Fruit fly (Drosophila melanogaster) whole organism, embryonic: Measurements from ENCODE around the gene dob.
A peak's percentile ranks its signal among the peaks of the same experiment; 100 is the strongest.

Experiments used
- CG1024 ChIP-seq: fragments of 200-800 bp; sonication (Bioruptor generic); IDR thresholded peaks from 2 replicates; pipeline ENCODE4 v1.3.6; 2022; ENCODE audit warnings: missing biosample characterization, missing genetic modification characterization
- CG11695 ChIP-seq: fragments of 200-800 bp; sonication (Bioruptor generic); IDR thresholded peaks from 3 replicates; pipeline ENCODE4 v1.3.6; 2022; ENCODE audit warnings: missing biosample characterization, missing genetic modification characterization
- CG13123 ChIP-seq: fragments of 200-800 bp; sonication (Bioruptor generic); optimal IDR thresholded peaks from 2 replicates; lab custom pipeline; 2016; ENCODE audit warnings: missing biosample characterization, missing genetic modification characterization
- CG1602 ChIP-seq: fragments of 200-800 bp; sonication (Bioruptor generic); optimal IDR thresholded peaks from 3 replicates; lab custom pipeline; 2016; ENCODE audit warnings: missing biosample characterization, missing genetic modification characterization
- CG16815 ChIP-seq: fragments of 200-800 bp; sonication (Bioruptor generic); optimal IDR thresholded peaks from 3 replicates; lab custom pipeline; 2017; ENCODE audit warnings: missing biosample characterization, mild to moderate bottlenecking, missing genetic modification characterization
- CG17186 ChIP-seq: fragments of 200-800 bp; sonication (Bioruptor generic); optimal IDR thresholded peaks from 3 replicates; lab custom pipeline; 2017; ENCODE audit warnings: missing biosample characterization, missing genetic modification reagents, missing genetic modification characterization
- CG17361 ChIP-seq: fragments of 200-800 bp; sonication (Bioruptor generic); IDR thresholded peaks from 3 replicates; pipeline ENCODE4 v1.3.6; 2022; ENCODE audit warnings: missing biosample characterization, missing genetic modification characterization
- CG17385 ChIP-seq: fragments of 200-800 bp; sonication (Bioruptor generic); optimal IDR thresholded peaks from 3 replicates; lab custom pipeline; 2018; ENCODE audit warnings: missing biosample characterization, mild to moderate bottlenecking, missing genetic modification characterization
- CG1792 ChIP-seq: fragments of 200-800 bp; sonication (Bioruptor generic); optimal IDR thresholded peaks from 2 replicates; lab custom pipeline; 2016; ENCODE audit warnings: missing biosample characterization, missing genetic modification characterization
- CG1832 ChIP-seq: fragments of 200-800 bp; sonication (Bioruptor generic); optimal IDR thresholded peaks from 2 replicates; lab custom pipeline; 2017; ENCODE audit warnings: missing biosample characterization, mild to moderate bottlenecking, missing genetic modification characterization, inconsistent platforms
- CG18476 ChIP-seq: fragments of 200-800 bp; sonication (Bioruptor generic); optimal IDR thresholded peaks from 2 replicates; lab custom pipeline; 2016; ENCODE audit warnings: missing biosample characterization, mild to moderate bottlenecking, missing genetic modification characterization
- CG2116 ChIP-seq: fragments of 200-800 bp; sonication (Bioruptor generic); optimal IDR thresholded peaks from 3 replicates; lab custom pipeline; 2018; ENCODE audit warnings: missing biosample characterization, mild to moderate bottlenecking, missing genetic modification characterization
- CG2129 ChIP-seq: fragments of 200-800 bp; sonication (Bioruptor generic); IDR thresholded peaks from 2 replicates; pipeline ENCODE4 v1.3.6; 2022; ENCODE audit warnings: missing biosample characterization, missing genetic modification characterization; ENCODE audit not compliant: partially characterized antibody
- CG3847 ChIP-seq: fragments of 200-800 bp; sonication (Bioruptor generic); IDR thresholded peaks from 2 replicates; pipeline ENCODE4 v1.3.6; 2022; ENCODE audit warnings: missing biosample characterization, missing genetic modification characterization
- CG4328 ChIP-seq: fragments of 200-800 bp; sonication (Bioruptor generic); optimal IDR thresholded peaks from 3 replicates; lab custom pipeline; 2017; ENCODE audit warnings: missing biosample characterization, missing genetic modification reagents, missing genetic modification characterization
- CG6689 ChIP-seq: fragments of 200-800 bp; sonication (Bioruptor generic); IDR thresholded peaks from 2 replicates; pipeline ENCODE4 v1.3.6; 2022; ENCODE audit warnings: missing biosample characterization, missing genetic modification characterization
- CG8944 ChIP-seq: fragments of 200-800 bp; sonication (Bioruptor generic); optimal IDR thresholded peaks from 3 replicates; lab custom pipeline; 2016; ENCODE audit warnings: missing biosample characterization, missing genetic modification characterization
- CG9932 ChIP-seq: fragments of 200-800 bp; sonication (Bioruptor generic); IDR thresholded peaks from 2 replicates; pipeline ENCODE4 v1.3.6; 2022; ENCODE audit warnings: missing biosample characterization, missing genetic modification characterization
- CrebB ChIP-seq: fragments of 200-800 bp; sonication (Bioruptor generic); optimal IDR thresholded peaks from 3 replicates; lab custom pipeline; 2018; ENCODE audit warnings: missing biosample characterization, mild to moderate bottlenecking, missing genetic modification characterization
- D ChIP-seq, 2 experiments: fragments of 200-800 bp in 1 of 2; fragments of >200 bp in 1 of 2; sonication (Bioruptor generic) in 1 of 2; optimal IDR thresholded peaks; 2 replicates in 1 of 2; 3 replicates in 1 of 2; lab custom pipeline; 2017; ENCODE audit warnings: mild to moderate bottlenecking in 1 of 2, missing biosample characterization in 1 of 2, missing genetic modification characterization in 1 of 2, missing genetic modification reagents in 1 of 2
- Drgx ChIP-seq: fragments of 200-800 bp; sonication (Bioruptor generic); IDR thresholded peaks from 2 replicates; pipeline ENCODE4 v1.3.6; 2022; ENCODE audit warnings: missing biosample characterization, missing genetic modification characterization
- ERR ChIP-seq: fragments of 200-800 bp; sonication (Bioruptor generic); optimal IDR thresholded peaks from 2 replicates; lab custom pipeline; 2016; ENCODE audit warnings: missing biosample characterization, missing genetic modification characterization
- Hmx ChIP-seq: fragments of 200-800 bp; sonication (Bioruptor generic); optimal IDR thresholded peaks from 2 replicates; lab custom pipeline; 2016; ENCODE audit warnings: missing biosample characterization, missing genetic modification characterization
- Hr39 ChIP-seq: fragments of >200 bp; optimal IDR thresholded peaks from 2 replicates; lab custom pipeline; 2017
- Lhr ChIP-seq: fragments of 200-800 bp; sonication (Bioruptor generic); optimal IDR thresholded peaks from 3 replicates; lab custom pipeline; 2017; ENCODE audit warnings: mild to moderate bottlenecking, missing biosample characterization, missing genetic modification reagents, missing genetic modification characterization
- PHDP ChIP-seq: fragments of 200-800 bp; sonication (Bioruptor generic); optimal IDR thresholded peaks from 3 replicates; lab custom pipeline; 2018; ENCODE audit warnings: missing biosample characterization, mild to moderate bottlenecking, missing genetic modification characterization, moderate library complexity
- Tbp ChIP-seq: fragments of >200 bp; optimal IDR thresholded peaks from 2 replicates; lab custom pipeline; 2018; ENCODE audit warnings: missing biosample characterization, missing genetic modification characterization
- amos ChIP-seq: fragments of 200-800 bp; sonication (Bioruptor generic); IDR thresholded peaks from 2 replicates; pipeline ENCODE4 v1.3.6; 2022; ENCODE audit warnings: missing biosample characterization, missing genetic modification characterization; ENCODE audit not compliant: partially characterized antibody
- ase ChIP-seq: fragments of 200-800 bp; sonication (Bioruptor generic); IDR thresholded peaks from 3 replicates; pipeline ENCODE4 v1.3.6; 2022; ENCODE audit warnings: missing biosample characterization, missing genetic modification characterization
- bowl ChIP-seq: fragments of 200-800 bp; sonication (Bioruptor generic); IDR thresholded peaks from 2 replicates; pipeline ENCODE4 v1.3.6; 2022; ENCODE audit warnings: missing biosample characterization, missing genetic modification characterization
- corto ChIP-seq: fragments of 200-800 bp; sonication (Bioruptor generic); optimal IDR thresholded peaks from 2 replicates; lab custom pipeline; 2016; ENCODE audit warnings: missing biosample characterization, mild to moderate bottlenecking, missing genetic modification characterization, moderate library complexity
- cwo ChIP-seq: fragments of 200-800 bp; sonication (Bioruptor generic); optimal IDR thresholded peaks from 3 replicates; lab custom pipeline; 2017; ENCODE audit warnings: missing biosample characterization, missing genetic modification characterization, mild to moderate bottlenecking, moderate library complexity, missing genetic modification reagents
- dati ChIP-seq: fragments of 200-800 bp; sonication (Bioruptor generic); IDR thresholded peaks from 2 replicates; pipeline ENCODE4 v1.3.6; 2022; ENCODE audit warnings: missing biosample characterization, missing genetic modification characterization
- dimm ChIP-seq: fragments of 200-800 bp; sonication (Bioruptor generic); IDR thresholded peaks from 2 replicates; pipeline ENCODE4 v1.3.6; 2022; ENCODE audit warnings: missing biosample characterization, missing genetic modification characterization
- eyg ChIP-seq: fragments of 200-800 bp; sonication (Bioruptor generic); optimal IDR thresholded peaks from 3 replicates; lab custom pipeline; 2016; ENCODE audit warnings: missing biosample characterization, missing genetic modification characterization
- ham ChIP-seq: fragments of 200-800 bp; sonication (Bioruptor generic); IDR thresholded peaks from 2 replicates; pipeline ENCODE4 v1.3.6; 2022; ENCODE audit warnings: missing biosample characterization, missing genetic modification characterization
- hb ChIP-seq: fragments of 200-800 bp; sonication (Bioruptor generic); IDR thresholded peaks from 3 replicates; pipeline ENCODE4 v1.3.6; 2022; ENCODE audit warnings: missing biosample characterization, missing genetic modification characterization; ENCODE audit not compliant: partially characterized antibody
- klu ChIP-seq: fragments of 200-800 bp; sonication (Bioruptor generic); IDR thresholded peaks from 2 replicates; pipeline ENCODE4 v1.3.6; 2022; ENCODE audit warnings: missing biosample characterization, missing genetic modification characterization
- mam ChIP-seq: fragments of 200-800 bp; sonication (Bioruptor generic); optimal IDR thresholded peaks from 3 replicates; lab custom pipeline; 2016; ENCODE audit warnings: missing biosample characterization, missing genetic modification characterization
- nerfin-1 ChIP-seq: fragments of 200-800 bp; sonication (Bioruptor generic); optimal IDR thresholded peaks from 3 replicates; lab custom pipeline; 2019; ENCODE audit warnings: missing biosample characterization, mild to moderate bottlenecking, missing genetic modification characterization, moderate library complexity
- org-1 ChIP-seq: fragments of 200-800 bp; sonication (Bioruptor generic); optimal IDR thresholded peaks from 2 replicates; lab custom pipeline; 2017; ENCODE audit warnings: missing biosample characterization, missing genetic modification characterization
- otp ChIP-seq: fragments of 200-800 bp; sonication (Bioruptor generic); IDR thresholded peaks from 3 replicates; pipeline ENCODE4, ENCODE4 v1.3.6; 2022; ENCODE audit warnings: missing biosample characterization, missing genetic modification characterization
- pros ChIP-seq: fragments of 200-800 bp; sonication (Bioruptor generic); optimal IDR thresholded peaks from 3 replicates; lab custom pipeline; 2019; ENCODE audit warnings: missing biosample characterization, mild to moderate bottlenecking, missing genetic modification characterization, moderate library complexity
- sens-2 ChIP-seq: fragments of 200-800 bp; sonication (Bioruptor generic); IDR thresholded peaks from 2 replicates; pipeline ENCODE4 v1.3.6; 2022; ENCODE audit warnings: missing biosample characterization, missing genetic modification characterization
- seq ChIP-seq: fragments of 200-800 bp; sonication (Bioruptor generic); IDR thresholded peaks from 2 replicates; pipeline ENCODE4 v1.3.6; 2022; ENCODE audit warnings: missing biosample characterization, missing genetic modification characterization
- sr ChIP-seq: fragments of 200-800 bp; sonication (Bioruptor generic); IDR thresholded peaks from 3 replicates; pipeline ENCODE4 v1.3.6; 2022; ENCODE audit warnings: missing biosample characterization, missing genetic modification characterization
- stwl ChIP-seq: fragments of 200-800 bp; sonication (Bioruptor generic); optimal IDR thresholded peaks from 3 replicates; lab custom pipeline; 2018; ENCODE audit warnings: missing biosample characterization, mild to moderate bottlenecking, missing genetic modification characterization, moderate library complexity
- wdn ChIP-seq: fragments of 200-800 bp; sonication (Bioruptor generic); IDR thresholded peaks from 2 replicates; pipeline ENCODE4 v1.3.6; 2022; ENCODE audit warnings: missing biosample characterization, missing genetic modification characterization
- zf30C ChIP-seq: fragments of 200-800 bp; sonication (Bioruptor generic); optimal IDR thresholded peaks from 3 replicates; lab custom pipeline; 2018; ENCODE audit warnings: missing biosample characterization, mild to moderate bottlenecking, missing genetic modification characterization

dob gene

DNA sequence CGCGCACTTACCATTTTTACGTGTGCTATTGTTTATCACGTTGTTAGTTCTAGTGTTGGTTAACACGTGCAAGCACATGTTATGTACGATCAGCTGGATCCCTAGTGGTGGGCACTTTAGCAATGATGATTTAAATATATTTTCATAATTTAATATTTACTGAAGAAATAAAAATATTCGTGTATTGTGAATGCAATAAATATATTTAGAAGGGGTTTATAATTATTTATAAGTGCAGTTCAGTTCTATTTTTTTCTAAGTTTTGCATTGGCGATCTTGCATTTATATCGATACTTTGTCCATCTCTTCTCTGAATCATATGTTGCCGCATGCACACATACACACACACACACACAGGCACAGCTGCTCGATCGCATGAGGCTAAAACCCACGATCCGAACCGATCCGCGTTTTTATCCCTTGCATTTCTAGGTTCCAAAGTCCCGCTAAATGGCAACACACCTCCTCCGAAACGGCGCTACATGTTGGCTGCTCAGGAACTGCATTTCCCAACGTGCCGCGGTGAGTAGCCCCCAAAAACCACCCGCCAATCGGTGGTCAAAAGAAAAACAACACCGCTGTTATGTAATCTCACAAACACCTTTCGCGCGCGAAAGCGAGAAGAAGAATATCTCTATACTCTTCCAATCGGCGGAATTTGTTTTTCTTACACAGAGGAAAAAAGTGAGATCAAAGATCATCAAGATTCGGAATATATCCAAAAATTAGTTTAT, 19.1 kb downstream of the dob start, which contains the start of the genes CG15027 and Dbct (continued):
- peak; percentile 48; the same call in 1 of the 2 replicates for TF ChIP-seq CG1024 (GFP tag; lab: Robert Waterston, UW)
- TF ChIP-seq sens-2 (GFP tag; lab: Robert Waterston, UW), result no peak
- 0 out of 3 replicates have a peak, but pooled peaks have one; percentile 63 for TF ChIP-seq hb
- TF ChIP-seq dimm (GFP tag; lab: Robert Waterston, UW), result no peak
- TF ChIP-seq CG2129 (GFP tag; lab: Robert Waterston, UW), result peak; percentile 67
- no peak for TF ChIP-seq dati (GFP tag; lab: Robert Waterston, UW)
- no peak for TF ChIP-seq ham
- peak; percentile 28 for TF ChIP-seq org-1 (GFP tag; lab: Kevin White, UChicago)
- TF ChIP-seq pros (GFP tag; lab: Kevin White, UChicago), result no peak
- no peak for TF ChIP-seq D (optimal IDR thresholded peaks at IDR 0.05; lab: Kevin White, UChicago)
- peak; percentile 30 for TF ChIP-seq D (GFP tag; optimal IDR thresholded peaks at IDR 0.05; lab: Kevin White, UChicago)
- no peak for TF ChIP-seq CrebB (tag; lab: Kevin White, UChicago)
- peak; percentile 40 for TF ChIP-seq nerfin-1 (tag; lab: Kevin White, UChicago)
- no peak for TF ChIP-seq otp (GFP tag; lab: Robert Waterston, UW)
- TF ChIP-seq mam (GFP tag; lab: Kevin White, UChicago), result peak; percentile 5
- TF ChIP-seq CG1602 (GFP tag; lab: Kevin White, UChicago), result peak; percentile 55
- TF ChIP-seq CG11695 (GFP tag; lab: Robert Waterston, UW), result peak; percentile 61; the same call in 1 of the 3 replicates
- TF ChIP-seq Tbp (GFP tag; lab: Kevin White, UChicago), result no peak
- peak; percentile 24 for TF ChIP-seq CG13123 (GFP tag; lab: Kevin White, UChicago)
- peak; percentile 69 for TF ChIP-seq CG1832 (GFP tag; lab: Kevin White, UChicago)
- TF ChIP-seq PHDP (tag; lab: Kevin White, UChicago), result peak; percentile 60
- TF ChIP-seq CG2116 (GFP tag; lab: Kevin White, UChicago), result peak; percentile 67
- TF ChIP-seq amos (GFP tag; lab: Robert Waterston, UW), result peak; percentile 54
- peak; percentile 82 for TF ChIP-seq CG9932 (GFP tag; lab: Robert Waterston, UW)
- TF ChIP-seq Hmx (GFP tag; lab: Kevin White, UChicago), result no peak
- TF ChIP-seq CG17385 (GFP tag; lab: Kevin White, UChicago), result peak; percentile 39
- no peak for TF ChIP-seq CG18476 (GFP tag; lab: Kevin White, UChicago)
- no peak for TF ChIP-seq CG17186 (GFP tag; lab: Kevin White, UChicago)
- TF ChIP-seq bowl (GFP tag; lab: Robert Waterston, UW), result no peak
- TF ChIP-seq CG17361 (GFP tag; lab: Robert Waterston, UW), result peak; percentile 61
- no peak for TF ChIP-seq CG1792
- TF ChIP-seq CG16815, result peak; percentile 51
- peak; percentile 39 for TF ChIP-seq stwl (tag; lab: Kevin White, UChicago)
- no peak for TF ChIP-seq CG8944 (GFP tag; lab: Kevin White, UChicago)
- peak; percentile 89 for TF ChIP-seq zf30C
- peak; percentile 59; the same call in 2 of the 3 replicates for TF ChIP-seq ase
- TF ChIP-seq sr (GFP tag; lab: Robert Waterston, UW), result no peak
- no peak for TF ChIP-seq Hr39 (lab: Kevin White, UChicago)
- no peak for TF ChIP-seq seq (GFP tag; lab: Robert Waterston, UW)
- peak; percentile 14 for TF ChIP-seq cwo
- no peak for TF ChIP-seq eyg (GFP tag; lab: Kevin White, UChicago)
- TF ChIP-seq ERR, result no peak
- peak; percentile 70 for TF ChIP-seq CG4328 (GFP tag; lab: Kevin White, UChicago)
- peak; percentile 14 for TF ChIP-seq Lhr (GFP tag; lab: Kevin White, UChicago)
- peak; percentile 60; the same call in 1 of the 2 replicates for TF ChIP-seq CG6689 (GFP tag; lab: Robert Waterston, UW)
- 0 out of 2 replicates have a peak, but pooled peaks have one; percentile 30 for TF ChIP-seq wdn (GFP tag; lab: Robert Waterston, UW)
- TF ChIP-seq klu (GFP tag; lab: Robert Waterston, UW), result peak; percentile 33; the same call in 1 of the 2 replicates
- peak; percentile 71 for TF ChIP-seq CG3847 (GFP tag; lab: Robert Waterston, UW)
- peak; percentile 55 for TF ChIP-seq corto (GFP tag; lab: Kevin White, UChicago)
- TF ChIP-seq Drgx (GFP tag; lab: Robert Waterston, UW), result peak; percentile 30; the same call in 1 of the 2 replicates
